Worm (Caenorhabditis elegans): ENCODE measurements around the gene fbn-1.
"Not testable (repeated sequence)": the region's sequence is repeated elsewhere in the genome, so short reads cannot be mapped to it uniquely, and the experiment has no call there.

fbn-1 gene

DNA sequence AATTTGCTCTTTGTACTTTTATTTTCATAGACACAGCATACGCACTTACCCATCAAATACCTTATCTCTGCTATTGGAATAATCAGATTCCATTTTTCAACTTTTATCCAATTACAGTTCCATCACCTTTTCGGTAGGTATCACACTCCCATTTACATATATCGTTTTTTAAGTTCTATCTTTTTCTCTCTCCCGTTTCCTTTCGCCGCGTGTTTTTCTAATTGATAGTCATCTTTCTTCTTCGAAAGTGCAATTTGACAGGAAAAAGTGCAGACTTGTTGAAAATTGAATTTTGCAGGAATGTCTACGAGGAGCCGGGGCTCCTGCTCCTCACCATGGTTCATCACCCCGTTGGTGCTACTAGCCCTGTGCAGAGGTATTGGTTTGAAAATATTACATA lies at the start of gene fbn-1:
Gene fbn-1, plus strand, starts transcription at position 301 of the 400 bp plus-strand sequence.
- TF ChIP-seq unc-62 (GFP tag; optimal IDR thresholded peaks at IDR 0.05): no peak

DNA sequence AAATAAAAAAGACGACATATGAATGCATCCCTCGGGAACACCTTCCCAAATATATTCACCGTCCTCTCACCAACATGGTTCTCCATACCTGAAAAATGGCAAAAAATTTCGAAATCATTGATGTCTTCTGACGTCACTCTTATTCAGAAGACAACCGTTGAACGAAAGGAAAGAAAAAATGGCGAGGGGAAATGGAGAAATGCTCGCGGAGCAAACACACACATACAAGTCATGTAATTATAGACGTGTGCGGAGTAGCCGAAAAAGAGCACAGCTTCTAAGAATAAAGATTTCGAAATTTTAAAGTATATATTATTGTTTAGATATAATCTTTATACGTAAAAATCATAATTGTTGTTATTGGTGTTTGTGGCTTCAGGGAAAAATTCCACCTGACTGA lies 45.9 kb upstream of the fbn-1 start, which contains the start of gene mfsd-6:
Gene mfsd-6, minus strand, starts transcription at position 88 of the 400 bp plus-strand sequence.
- TF ChIP-seq unc-62 (GFP tag; optimal IDR thresholded peaks at IDR 0.05): no peak

DNA sequence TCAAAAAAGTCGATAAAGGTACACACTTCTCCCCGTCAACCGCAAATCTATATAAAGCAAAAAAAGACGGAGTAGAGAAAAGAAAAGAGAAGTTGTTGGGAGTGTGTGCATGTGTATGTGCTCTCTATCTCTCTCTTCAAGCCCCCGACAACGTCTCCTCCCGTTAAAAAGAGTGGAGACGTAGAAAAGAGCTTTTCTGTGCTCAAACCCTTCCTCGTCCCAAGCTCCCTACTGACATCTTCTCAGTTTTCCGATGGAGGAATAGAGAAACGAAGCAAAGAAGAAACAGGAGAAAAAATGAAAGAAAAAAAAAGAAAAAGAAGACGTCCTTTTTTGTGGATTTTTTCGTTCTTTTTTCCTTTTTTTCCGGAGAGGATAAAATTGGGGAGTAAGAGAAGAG lies 44.6 kb upstream of the fbn-1 start:
- TF ChIP-seq unc-62 (GFP tag; optimal IDR thresholded peaks at IDR 0.05): no peak

DNA sequence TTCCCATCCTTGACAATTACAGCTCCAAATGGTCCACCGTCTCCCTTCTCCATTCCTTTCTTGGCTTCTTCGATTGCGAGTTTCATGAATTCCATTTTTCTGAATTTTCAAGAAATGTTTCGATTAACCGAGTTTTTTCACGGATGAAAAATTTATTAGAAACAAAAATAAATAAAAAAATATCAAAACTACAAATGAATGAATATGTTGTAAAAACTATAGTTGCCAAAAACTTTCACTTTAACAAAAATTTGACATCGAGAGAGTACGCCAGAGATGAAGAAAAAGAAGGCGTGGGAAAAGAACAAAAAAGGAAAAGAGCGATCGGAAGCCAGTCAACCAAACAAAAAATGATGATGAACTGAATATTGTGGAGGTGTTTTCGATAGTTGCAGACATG lies 42.3 kb upstream of the fbn-1 start, which contains the start of gene R13A5.10:
Gene R13A5.10, minus strand, starts transcription at position 101 of the 400 bp plus-strand sequence.
- TF ChIP-seq unc-62 (GFP tag; optimal IDR thresholded peaks at IDR 0.05): no peak

DNA sequence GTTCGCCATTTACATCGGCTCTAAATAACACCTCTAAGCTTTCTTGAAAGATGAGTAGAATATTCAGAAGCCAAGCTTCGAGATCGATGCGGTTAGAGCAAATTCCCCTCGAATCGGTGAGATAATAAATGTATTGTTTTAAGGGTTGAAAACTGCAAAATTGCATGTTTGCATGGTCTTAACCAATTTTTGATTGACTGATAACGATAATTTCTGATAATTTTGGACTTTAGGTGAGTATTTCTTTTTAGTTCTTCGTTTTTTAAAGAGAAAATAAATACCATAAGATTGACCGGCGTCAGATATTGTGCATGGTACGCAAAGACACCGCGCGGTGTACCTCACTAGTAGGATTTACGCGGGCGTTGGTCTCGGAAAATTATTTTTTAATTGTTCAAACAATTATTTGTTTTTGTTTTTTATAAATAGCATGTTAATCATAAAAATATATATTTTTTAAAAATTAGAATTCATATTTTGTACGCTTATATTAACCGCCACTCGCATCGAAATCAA lies 41.0 kb upstream of the fbn-1 start, which contains the start of gene cup-5:
Gene cup-5, plus strand, starts transcription at position 51 of the 516 bp plus-strand sequence.
- no peak for TF ChIP-seq unc-62 (GFP tag; optimal IDR thresholded peaks at IDR 0.05)

DNA sequence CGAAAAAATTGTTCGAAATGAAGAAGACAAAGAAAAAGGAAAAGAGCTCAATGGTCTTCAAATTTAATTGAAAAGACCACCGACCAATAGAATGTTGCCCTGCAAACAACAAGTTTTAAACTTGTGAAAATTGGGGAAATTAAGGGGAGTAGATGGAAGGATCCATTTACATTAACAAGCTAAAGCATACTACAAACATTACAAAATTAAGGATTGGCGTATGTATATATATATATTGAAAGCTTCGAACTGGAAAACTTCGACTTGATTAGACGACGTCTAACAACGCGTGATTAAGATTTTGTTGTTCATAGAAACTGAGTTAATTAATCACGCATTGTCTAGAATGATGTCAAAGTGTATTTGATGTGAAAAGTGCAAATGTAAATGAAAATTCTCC lies 37.0 kb upstream of the fbn-1 start, which contains the start of gene R13A5.15:
Gene R13A5.15, minus strand, starts transcription at position 101 of the 400 bp plus-strand sequence.
- no peak for TF ChIP-seq unc-62 (GFP tag; optimal IDR thresholded peaks at IDR 0.05)

DNA sequence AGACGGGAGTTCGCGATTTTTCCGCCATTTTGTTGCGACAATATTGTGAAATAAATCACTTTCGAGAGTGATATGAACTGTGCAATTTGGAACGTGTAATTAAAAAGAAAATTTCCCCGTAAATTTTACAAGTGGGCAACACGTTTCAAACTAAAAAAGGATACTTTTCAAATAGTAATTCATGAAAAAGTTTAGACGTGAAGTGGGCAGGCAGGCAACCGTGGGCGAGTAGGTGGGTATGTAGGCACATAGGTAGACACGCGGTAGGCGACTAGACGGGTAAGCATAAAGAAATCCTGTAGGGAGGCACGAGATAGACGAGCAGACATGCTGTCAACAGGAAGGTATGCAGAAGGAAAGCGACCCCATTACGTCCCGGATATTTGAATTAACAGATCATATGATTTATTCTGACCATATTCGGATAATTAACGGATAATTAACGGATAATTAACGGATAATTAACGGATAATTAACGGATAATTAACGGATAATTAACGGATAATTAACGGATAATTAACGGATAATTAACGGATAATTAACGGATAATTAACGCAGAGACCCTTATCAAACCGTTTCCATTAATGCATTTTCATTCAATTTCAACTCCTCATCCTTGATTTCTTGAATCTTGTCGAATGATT lies 31.8 kb upstream of the fbn-1 start, which contains the start of gene R13A5.11:
Gene R13A5.11, minus strand, starts transcription at position 51 of the 644 bp plus-strand sequence.
- no peak for TF ChIP-seq unc-62 (GFP tag; optimal IDR thresholded peaks at IDR 0.05)

DNA sequence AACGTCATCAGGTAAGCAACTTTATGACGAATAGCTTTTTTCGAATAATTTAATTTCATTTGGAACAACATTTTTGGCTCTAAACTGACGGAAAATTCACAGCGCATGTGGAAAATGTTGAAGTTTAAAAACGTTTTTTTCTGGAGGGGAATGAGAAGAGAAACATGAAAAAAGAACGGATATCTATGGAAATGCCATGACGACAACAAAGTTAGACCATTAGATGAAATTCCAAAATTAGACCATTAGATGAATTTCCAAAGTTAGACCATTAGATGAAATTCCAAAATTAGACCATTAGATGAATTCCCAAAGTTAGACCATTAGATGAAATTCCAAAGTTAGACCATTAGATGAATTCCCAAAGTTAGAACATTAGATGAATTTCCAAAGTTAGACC lies 30.7 kb upstream of the fbn-1 start, which contains the start of gene Y80D4G.2:
Gene Y80D4G.2, minus strand, starts transcription at position 101 of the 400 bp plus-strand sequence.
- TF ChIP-seq unc-62 (GFP tag; optimal IDR thresholded peaks at IDR 0.05): not testable (repeated sequence)

DNA sequence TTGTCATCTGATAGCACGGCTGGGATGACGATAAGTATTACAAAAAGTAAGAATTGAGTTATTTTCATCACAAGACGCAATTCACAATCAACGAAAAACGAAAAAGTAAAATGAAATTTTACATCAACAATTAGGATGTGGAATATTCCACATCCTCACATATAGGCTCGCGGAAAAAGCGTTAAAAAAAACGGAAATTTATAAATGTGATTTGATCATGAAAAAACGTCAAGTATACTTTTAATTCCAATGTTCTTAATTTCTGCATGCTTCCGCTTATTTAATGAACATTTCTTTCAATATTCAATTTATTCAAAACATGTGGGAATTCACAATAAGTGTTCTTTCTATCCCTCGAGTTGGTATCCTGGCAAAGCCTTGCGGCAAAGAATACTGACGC lies 17.0 kb upstream of the fbn-1 start, which contains the start of gene T04A6.3:
Gene T04A6.3, minus strand, starts transcription at position 101 of the 400 bp plus-strand sequence.
- no peak for TF ChIP-seq unc-62 (GFP tag; optimal IDR thresholded peaks at IDR 0.05)

DNA sequence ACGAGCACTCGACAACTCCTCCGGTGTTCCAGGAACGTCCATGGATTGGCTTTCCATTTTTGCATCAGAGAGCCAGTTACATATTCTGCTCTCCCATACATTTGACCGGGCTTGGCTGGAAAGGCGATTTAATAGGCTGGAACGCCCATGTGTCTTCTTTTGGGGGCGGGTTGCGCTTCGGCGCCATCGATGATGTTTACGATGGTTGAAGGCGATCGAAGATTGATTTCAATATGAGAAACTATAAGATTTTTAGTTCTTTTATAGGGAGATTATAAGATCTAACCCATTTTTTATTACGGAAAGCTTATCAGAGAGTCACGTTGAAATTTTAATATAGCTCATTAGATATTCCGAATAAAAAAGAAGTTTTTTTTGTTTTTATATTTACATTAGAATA lies 16.0 kb upstream of the fbn-1 start, which contains the start of gene nsph-4.3:
Gene nsph-4.3, minus strand, starts transcription at position 101 of the 400 bp plus-strand sequence.
- TF ChIP-seq unc-62 (GFP tag; optimal IDR thresholded peaks at IDR 0.05): no peak

DNA sequence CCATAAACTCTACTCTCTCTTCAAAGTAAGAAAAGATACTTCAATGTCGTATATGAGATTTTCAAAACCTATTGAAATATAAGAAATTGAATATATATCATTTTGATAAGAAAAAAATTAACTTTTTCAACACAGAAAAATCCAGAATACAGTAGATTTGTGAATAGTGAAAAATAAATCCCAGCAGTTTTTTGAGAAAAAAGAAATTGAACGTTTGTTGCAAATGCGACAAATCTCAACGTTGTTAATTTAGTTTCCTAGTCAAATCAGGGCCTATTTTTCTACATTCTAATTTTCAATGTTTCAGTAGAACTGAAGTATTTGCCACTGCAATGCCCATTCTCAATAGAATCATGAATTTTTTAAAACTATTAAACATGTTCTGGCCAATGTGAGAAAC lies 10.7 kb upstream of the fbn-1 start, which contains the start of gene T04A6.2:
Gene T04A6.2, plus strand, starts transcription at position 301 of the 400 bp plus-strand sequence.
- no peak for TF ChIP-seq unc-62 (GFP tag; optimal IDR thresholded peaks at IDR 0.05)

DNA sequence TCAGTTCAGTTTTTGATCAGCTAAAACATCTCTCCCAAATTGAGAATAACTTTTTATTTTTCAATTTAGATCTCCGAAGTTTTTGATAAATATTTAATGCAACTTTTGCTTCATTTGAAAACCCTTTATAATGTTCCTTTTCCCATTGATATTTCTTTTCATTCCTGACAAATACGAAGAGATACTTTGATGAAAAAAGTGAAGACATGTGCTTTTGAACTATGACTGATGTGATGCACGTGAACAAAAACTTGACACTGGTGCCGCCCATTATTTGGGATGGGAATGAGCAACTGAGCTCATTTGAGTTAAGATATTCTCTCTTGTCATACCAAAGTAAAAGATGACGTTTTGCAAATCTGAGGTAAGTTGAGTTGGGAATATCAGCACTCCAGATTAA lies 9.0 kb upstream of the fbn-1 start, which contains the start of gene T04A6.1:
Gene T04A6.1, plus strand, starts transcription at position 301 of the 400 bp plus-strand sequence.
- no peak for TF ChIP-seq unc-62 (GFP tag; optimal IDR thresholded peaks at IDR 0.05)

DNA sequence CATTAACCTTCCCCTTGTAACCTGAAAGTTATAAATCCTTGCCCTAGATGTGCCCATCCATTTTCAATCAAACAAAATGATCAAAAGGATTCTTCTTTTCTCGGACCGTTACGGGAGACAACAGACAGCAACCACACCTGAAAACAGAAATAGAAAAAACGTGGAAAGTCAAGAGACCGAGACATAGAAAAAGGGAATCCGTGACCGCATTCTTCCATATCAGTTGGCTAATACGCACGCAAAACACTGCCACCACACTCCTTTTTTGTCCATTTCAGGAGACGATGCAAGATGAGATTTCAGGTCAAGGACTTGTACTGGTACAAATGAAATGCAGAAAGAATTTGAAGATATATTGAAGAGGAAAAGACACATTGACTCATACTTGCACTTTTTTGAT lies 6.9 kb upstream of the fbn-1 start:
- no peak for TF ChIP-seq unc-62 (GFP tag; optimal IDR thresholded peaks at IDR 0.05)

DNA sequence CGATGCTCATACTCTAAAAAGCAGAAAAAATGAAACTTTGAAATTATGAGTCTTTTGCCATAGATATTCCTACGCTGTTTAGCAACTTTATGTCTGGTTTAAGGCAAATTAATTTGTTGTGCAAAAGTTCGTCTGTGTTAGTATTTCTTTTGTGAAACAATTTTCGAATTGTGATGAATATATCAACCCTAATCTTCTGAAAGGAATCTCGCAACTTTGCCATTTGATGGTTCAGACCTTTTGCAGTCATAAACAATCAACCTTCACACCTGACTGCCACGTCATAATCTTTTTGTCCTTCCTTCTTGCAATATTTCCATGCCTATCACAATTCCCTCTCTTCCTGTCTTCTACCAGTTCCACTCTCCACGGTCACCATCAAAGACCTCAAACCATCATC lies 5.3 kb upstream of the fbn-1 start:
- no peak for TF ChIP-seq unc-62 (GFP tag; optimal IDR thresholded peaks at IDR 0.05)

DNA sequence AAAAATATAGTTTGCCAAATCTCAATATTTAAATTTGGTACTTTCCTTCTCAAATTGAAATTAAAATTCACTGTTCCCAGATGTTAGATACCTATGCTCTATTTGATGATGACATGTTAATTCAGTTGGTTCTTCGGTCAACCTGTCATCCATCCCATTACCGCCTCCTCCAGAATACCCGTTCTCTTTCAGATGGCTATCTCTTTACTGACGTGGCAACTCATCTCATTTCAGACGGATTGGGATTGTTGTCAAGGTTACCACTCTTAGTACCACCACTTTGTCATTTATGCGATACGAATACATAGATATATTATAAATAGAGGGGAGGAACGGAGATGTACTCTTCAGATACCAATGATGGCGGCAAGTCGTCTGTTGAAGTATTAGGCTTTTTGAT lies 3.8 kb upstream of the fbn-1 start:
- TF ChIP-seq unc-62 (GFP tag; optimal IDR thresholded peaks at IDR 0.05): no peak

DNA sequence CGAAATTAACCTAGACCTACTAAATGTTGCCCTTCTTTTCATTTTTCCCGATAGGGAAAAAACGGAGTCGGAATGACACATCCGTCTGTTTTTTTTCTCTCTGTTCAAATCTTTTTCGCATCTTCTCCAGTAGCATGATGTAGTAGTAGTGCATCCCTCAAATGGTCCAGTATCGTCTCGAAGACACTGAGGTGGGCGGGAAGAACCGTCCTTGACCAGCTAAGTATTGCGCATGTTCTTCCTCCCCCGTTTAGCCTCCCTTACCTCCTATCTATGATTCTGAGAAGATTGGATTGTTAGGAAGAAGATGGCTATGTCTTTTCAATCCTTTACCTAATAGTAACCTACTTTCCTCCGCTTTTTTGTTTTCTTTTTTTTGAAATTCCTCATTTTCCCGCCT lies 2.3 kb upstream of the fbn-1 start:
- TF ChIP-seq unc-62 (GFP tag; optimal IDR thresholded peaks at IDR 0.05): no peak

DNA sequence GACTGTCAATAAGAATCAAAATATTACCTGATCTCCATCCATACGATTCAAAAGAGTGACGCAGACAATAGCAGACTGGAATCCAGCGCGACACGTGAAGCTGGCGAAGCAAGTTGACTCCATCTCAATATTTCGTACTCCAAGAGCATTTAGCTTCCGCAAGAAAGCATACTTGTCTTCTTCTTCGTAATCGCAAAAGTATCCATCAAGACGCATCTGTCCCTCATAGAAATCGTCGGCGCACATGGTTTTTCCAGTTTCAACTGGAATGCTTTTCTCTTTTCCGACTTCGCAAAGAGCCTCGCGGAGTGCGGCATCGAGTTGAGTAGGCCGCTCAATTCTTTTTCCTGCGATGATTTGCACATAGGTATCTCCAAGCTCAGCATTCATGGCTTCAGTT lies 16.2 kb downstream of the fbn-1 start:
- no peak for TF ChIP-seq unc-62 (GFP tag; optimal IDR thresholded peaks at IDR 0.05)
